Fruit fly (Drosophila melanogaster) whole organism, embryonic: ENCODE results near the gene CG3078.

Experiments used
- Atf-2 ChIP-seq: fragments of 200-800 bp; sonication (Bioruptor generic); optimal IDR thresholded peaks from 2 replicates; lab custom pipeline; 2016; ENCODE audit warnings: missing biosample characterization, missing genetic modification characterization
- CG10543 ChIP-seq: fragments of 200-800 bp; sonication (Bioruptor generic); optimal IDR thresholded peaks from 3 replicates; lab custom pipeline; 2017; ENCODE audit warnings: missing biosample characterization, mild to moderate bottlenecking, missing genetic modification characterization, moderate library complexity
- CG12155 ChIP-seq: fragments of 200-800 bp; sonication (Bioruptor generic); optimal IDR thresholded peaks from 3 replicates; lab custom pipeline; 2016; ENCODE audit warnings: missing biosample characterization, missing genetic modification characterization
- CG15011 ChIP-seq: fragments of 200-800 bp; sonication (Bioruptor generic); optimal IDR thresholded peaks from 3 replicates; lab custom pipeline; 2018; ENCODE audit warnings: missing biosample characterization, mild to moderate bottlenecking, missing genetic modification characterization
- CG1647 ChIP-seq: fragments of 200-800 bp; sonication (Bioruptor generic); optimal IDR thresholded peaks from 3 replicates; lab custom pipeline; 2016; ENCODE audit warnings: missing biosample characterization, missing genetic modification characterization
- CG17385 ChIP-seq: fragments of 200-800 bp; sonication (Bioruptor generic); optimal IDR thresholded peaks from 3 replicates; lab custom pipeline; 2018; ENCODE audit warnings: missing biosample characterization, mild to moderate bottlenecking, missing genetic modification characterization
- CG17912 ChIP-seq: fragments of 200-800 bp; sonication (Bioruptor generic); optimal IDR thresholded peaks from 2 replicates; lab custom pipeline; 2018; ENCODE audit warnings: missing biosample characterization, mild to moderate bottlenecking, missing genetic modification characterization
- CG2712 ChIP-seq: fragments of 200-800 bp; optimal IDR thresholded peaks from 3 replicates; lab custom pipeline; 2019; ENCODE audit warnings: missing biosample characterization, mild to moderate bottlenecking, missing genetic modification characterization, moderate library complexity
- CG30431 ChIP-seq: fragments of 200-800 bp; sonication (Bioruptor generic); optimal IDR thresholded peaks from 2 replicates; lab custom pipeline; 2017; ENCODE audit warnings: missing biosample characterization, missing genetic modification characterization
- CG42726 ChIP-seq: fragments of 200-800 bp; sonication (Bioruptor generic); IDR thresholded peaks from 2 replicates; pipeline ENCODE4 v1.3.6; 2022; ENCODE audit warnings: missing biosample characterization, missing genetic modification characterization; ENCODE audit not compliant: partially characterized antibody
- CG4328 ChIP-seq: fragments of 200-800 bp; sonication (Bioruptor generic); optimal IDR thresholded peaks from 3 replicates; lab custom pipeline; 2017; ENCODE audit warnings: missing biosample characterization, missing genetic modification reagents, missing genetic modification characterization
- CG6854 ChIP-seq: fragments of 200-800 bp; sonication (Bioruptor generic); optimal IDR thresholded peaks from 3 replicates; lab custom pipeline; 2017; ENCODE audit warnings: missing biosample characterization, mild to moderate bottlenecking, missing genetic modification characterization
- CG9727 ChIP-seq: fragments of 200-800 bp; sonication (Bioruptor generic); optimal IDR thresholded peaks from 3 replicates; lab custom pipeline; 2017; ENCODE audit warnings: missing biosample characterization, mild to moderate bottlenecking, missing genetic modification characterization
- Xbp1 ChIP-seq: fragments of 200-800 bp; sonication (Bioruptor generic); optimal IDR thresholded peaks from 3 replicates; lab custom pipeline; 2016; ENCODE audit warnings: missing biosample characterization, mild to moderate bottlenecking, missing genetic modification characterization
- dan ChIP-seq: fragments of 200-800 bp; sonication (Bioruptor generic); IDR thresholded peaks from 2 replicates; pipeline ENCODE4 v1.3.6; 2022; ENCODE audit warnings: missing biosample characterization, missing genetic modification characterization
- dmrt11E ChIP-seq: fragments of 200-800 bp; sonication (Bioruptor generic); optimal IDR thresholded peaks from 3 replicates; lab custom pipeline; 2018; ENCODE audit warnings: missing biosample characterization, mild to moderate bottlenecking, missing genetic modification characterization, moderate library complexity
- dysf ChIP-seq: fragments of 200-800 bp; sonication (Bioruptor generic); IDR thresholded peaks from 3 replicates; pipeline ENCODE4 v1.3.6; 2022; ENCODE audit warnings: missing biosample characterization, missing genetic modification characterization
- gro ChIP-seq: fragments of 200-800 bp; sonication (Bioruptor generic); optimal IDR thresholded peaks from 2 replicates; lab custom pipeline; 2016; ENCODE audit warnings: missing biosample characterization, missing genetic modification characterization
- mam ChIP-seq: fragments of 200-800 bp; sonication (Bioruptor generic); optimal IDR thresholded peaks from 3 replicates; lab custom pipeline; 2016; ENCODE audit warnings: missing biosample characterization, missing genetic modification characterization
- oc ChIP-seq: fragments of 200-800 bp; sonication (Bioruptor generic); optimal IDR thresholded peaks from 2 replicates; lab custom pipeline; 2018; ENCODE audit warnings: missing biosample characterization, mild to moderate bottlenecking, missing genetic modification characterization, moderate library complexity
- tio ChIP-seq: fragments of 200-800 bp; sonication (Bioruptor generic); optimal IDR thresholded peaks from 2 replicates; lab custom pipeline; 2017; ENCODE audit warnings: missing biosample characterization, missing genetic modification characterization, inconsistent platforms
- zen ChIP-seq: fragments of 200-800 bp; sonication (Bioruptor generic); optimal IDR thresholded peaks from 3 replicates; lab custom pipeline; 2018; ENCODE audit warnings: missing biosample characterization, mild to moderate bottlenecking, missing genetic modification characterization, moderate library complexity
- zfh2 ChIP-seq: fragments of 200-800 bp; sonication (Bioruptor generic); optimal IDR thresholded peaks from 2 replicates; lab custom pipeline; 2016; ENCODE audit warnings: missing biosample characterization, missing genetic modification characterization

The CG3078 gene

dm6 chrX:2208641-2209241 is 50.9 kb downstream of the CG3078 start (continued):
- TF ChIP-seq CG42726: no peak
- TF ChIP-seq mam (GFP tag; lab: Kevin White, UChicago): peak; percentile 17
- TF ChIP-seq dmrt11E (tag; lab: Kevin White, UChicago): no peak
- no peak for TF ChIP-seq CG17385 (GFP tag; lab: Kevin White, UChicago)
- peak; percentile 63; the same call in 2 of the 3 replicates for TF ChIP-seq dysf (GFP tag; lab: Robert Waterston, UW)
- no peak for TF ChIP-seq dan
- TF ChIP-seq Atf-2: no peak
- no peak for TF ChIP-seq Xbp1
- TF ChIP-seq CG15011 (GFP tag; lab: Kevin White, UChicago): no peak
- TF ChIP-seq CG9727 (GFP tag; lab: Kevin White, UChicago): no peak
- TF ChIP-seq zfh2: peak; percentile 15
- TF ChIP-seq CG17912 (GFP tag; lab: Kevin White, UChicago): no peak
- TF ChIP-seq gro (GFP tag; lab: Kevin White, UChicago): no peak
- no peak for TF ChIP-seq CG4328
- no peak for TF ChIP-seq oc (tag; lab: Kevin White, UChicago)
- no peak for TF ChIP-seq CG2712 (tag; lab: Kevin White, UChicago)
- TF ChIP-seq CG12155: no peak
- no peak for TF ChIP-seq CG30431
- TF ChIP-seq CG10543 (GFP tag; lab: Kevin White, UChicago): peak; percentile 73
- TF ChIP-seq CG6854 (GFP tag; lab: Kevin White, UChicago): no peak
- no peak for TF ChIP-seq zen (tag; lab: Kevin White, UChicago)
- no peak for TF ChIP-seq tio (GFP tag; lab: Kevin White, UChicago)
- TF ChIP-seq CG1647 (GFP tag; lab: Kevin White, UChicago): no peak
